Worm (Caenorhabditis elegans) whole organism, L4 larva: Measurements from ENCODE around the gene inx-18.
A peak's percentile ranks its signal among the peaks of the same experiment; 100 is the strongest.

ENCODE experiments used
- ceh-32 ChIP-seq: sonication (generic microtip); optimal IDR thresholded peaks from 2 replicates; lab custom pipeline; 2016; ENCODE audit warnings: mild to moderate bottlenecking, missing genetic modification characterization, missing compliant biosample characterization; ENCODE audit not compliant: poor library complexity
- daf-16 ChIP-seq, 3 experiments: sonication (generic microtip); optimal IDR thresholded peaks; 2 replicates each; lab custom pipeline; 2016 to 2017; ENCODE audit warnings: missing genetic modification characterization in 3 of 3, missing genetic modification reagents in 3 of 3, mild to moderate bottlenecking in 2 of 3, missing compliant biosample characterization in 2 of 3, missing biosample characterization in 1 of 3, moderate library complexity in 1 of 3
- unc-62 ChIP-seq, 3 experiments: fragments of 150-350 bp in 1 of 3; sonication (generic microtip); optimal IDR thresholded peaks in 2 of 3; peaks in 1 of 3; 1 replicate in 1 of 3; 2 replicates in 2 of 3; lab custom pipeline; 2014 to 2017; ENCODE audit warnings: missing biosample characterization in 3 of 3, missing genetic modification characterization in 3 of 3, missing genetic modification reagents in 3 of 3, missing genotype in 1 of 3

Gene inx-18

ce11 chrIV:661623-662022 lies 55.5 kb downstream of the inx-18 start:
- peak in 1 of 2 experiments; percentile 75 for TF ChIP-seq unc-62 (GFP tag; optimal IDR thresholded peaks at IDR 0.05 in 1 of 2; lab: Kevin White, UChicago)
- TF ChIP-seq unc-62 (tag; optimal IDR thresholded peaks at IDR 0.05; lab: Kevin White, UChicago), result no peak
- peak in 1 of 2 experiments; percentile 54 for TF ChIP-seq daf-16 (GFP tag; optimal IDR thresholded peaks at IDR 0.05; lab: Kevin White, UChicago)
- TF ChIP-seq daf-16 (tag; optimal IDR thresholded peaks at IDR 0.05; lab: Kevin White, UChicago), result no peak
- no peak for TF ChIP-seq ceh-32
